Fruit fly (Drosophila melanogaster) whole organism, embryonic: ENCODE measurements around the gene Piezo.

Source experiments
- BtbVII ChIP-seq: fragments of 200-800 bp; sonication (Bioruptor generic); optimal IDR thresholded peaks from 3 replicates; lab custom pipeline; 2017; ENCODE audit warnings: missing biosample characterization, mild to moderate bottlenecking, missing genetic modification characterization
- CG10274 ChIP-seq: fragments of 200-800 bp; sonication (Bioruptor generic); optimal IDR thresholded peaks from 3 replicates; lab custom pipeline; 2017; ENCODE audit warnings: missing biosample characterization, mild to moderate bottlenecking, missing genetic modification characterization
- CG10462 ChIP-seq: fragments of 200-800 bp; sonication (Bioruptor generic); optimal IDR thresholded peaks from 2 replicates; lab custom pipeline; 2016; ENCODE audit warnings: missing biosample characterization, missing genetic modification characterization
- CG10654 ChIP-seq: fragments of 200-800 bp; sonication (Bioruptor generic); optimal IDR thresholded peaks from 2 replicates; lab custom pipeline; 2016; ENCODE audit warnings: missing biosample characterization, missing genetic modification characterization
- CG11504 ChIP-seq: fragments of 200-800 bp; sonication (Bioruptor generic); optimal IDR thresholded peaks from 3 replicates; lab custom pipeline; 2019; ENCODE audit warnings: missing biosample characterization, mild to moderate bottlenecking, missing genetic modification characterization, moderate library complexity
- CG11560 ChIP-seq: fragments of 200-800 bp; sonication (Bioruptor generic); IDR thresholded peaks from 3 replicates; pipeline ENCODE4 v1.3.6; 2022; ENCODE audit warnings: missing biosample characterization, missing genetic modification characterization
- CG12071 ChIP-seq: fragments of 200-800 bp; sonication (Bioruptor generic); optimal IDR thresholded peaks from 3 replicates; lab custom pipeline; 2018; ENCODE audit warnings: missing biosample characterization, mild to moderate bottlenecking, missing genetic modification characterization
- CG13624 ChIP-seq: fragments of 200-800 bp; sonication (Bioruptor generic); optimal IDR thresholded peaks from 2 replicates; lab custom pipeline; 2016; ENCODE audit warnings: missing biosample characterization, missing genetic modification characterization
- CG15479 ChIP-seq: fragments of 200-800 bp; sonication (Bioruptor generic); optimal IDR thresholded peaks from 3 replicates; lab custom pipeline; 2019; ENCODE audit warnings: missing biosample characterization, mild to moderate bottlenecking, missing genetic modification characterization, moderate library complexity
- CG15514 ChIP-seq: fragments of 200-800 bp; sonication (Bioruptor generic); optimal IDR thresholded peaks from 3 replicates; lab custom pipeline; 2017; ENCODE audit warnings: missing biosample characterization, missing genetic modification characterization, mild to moderate bottlenecking, moderate library complexity, missing genetic modification reagents
- CG17186 ChIP-seq: fragments of 200-800 bp; sonication (Bioruptor generic); optimal IDR thresholded peaks from 3 replicates; lab custom pipeline; 2017; ENCODE audit warnings: missing biosample characterization, missing genetic modification reagents, missing genetic modification characterization
- CG17912 ChIP-seq: fragments of 200-800 bp; sonication (Bioruptor generic); optimal IDR thresholded peaks from 2 replicates; lab custom pipeline; 2018; ENCODE audit warnings: missing biosample characterization, mild to moderate bottlenecking, missing genetic modification characterization
- CG1832 ChIP-seq: fragments of 200-800 bp; sonication (Bioruptor generic); optimal IDR thresholded peaks from 2 replicates; lab custom pipeline; 2017; ENCODE audit warnings: missing biosample characterization, mild to moderate bottlenecking, missing genetic modification characterization, inconsistent platforms
- CG2202 ChIP-seq: fragments of 200-800 bp; sonication (Bioruptor generic); optimal IDR thresholded peaks from 2 replicates; lab custom pipeline; 2018; ENCODE audit warnings: missing biosample characterization, mild to moderate bottlenecking, missing genetic modification characterization
- CG34376 ChIP-seq: fragments of 200-800 bp; sonication (Bioruptor generic); optimal IDR thresholded peaks from 2 replicates; lab custom pipeline; 2018; ENCODE audit warnings: missing biosample characterization, mild to moderate bottlenecking, missing genetic modification characterization
- CG4328 ChIP-seq: fragments of 200-800 bp; sonication (Bioruptor generic); optimal IDR thresholded peaks from 3 replicates; lab custom pipeline; 2017; ENCODE audit warnings: missing biosample characterization, missing genetic modification reagents, missing genetic modification characterization
- CG43689 ChIP-seq: fragments of 200-800 bp; sonication (Bioruptor generic); IDR thresholded peaks from 2 replicates; pipeline ENCODE4 v1.3.6; 2022; ENCODE audit warnings: missing biosample characterization, missing genetic modification characterization
- CG4707 ChIP-seq: fragments of 200-800 bp; sonication (Bioruptor generic); optimal IDR thresholded peaks from 2 replicates; lab custom pipeline; 2018; ENCODE audit warnings: missing biosample characterization, mild to moderate bottlenecking, missing genetic modification characterization, moderate library complexity
- CG5245 ChIP-seq: fragments of 200-800 bp; sonication (Bioruptor generic); optimal IDR thresholded peaks from 3 replicates; lab custom pipeline; 2016; ENCODE audit warnings: missing biosample characterization, missing genetic modification characterization
- CG9817 ChIP-seq: fragments of 200-800 bp; sonication (Bioruptor generic); optimal IDR thresholded peaks from 2 replicates; lab custom pipeline; 2018; ENCODE audit warnings: missing biosample characterization, mild to moderate bottlenecking, missing genetic modification characterization, moderate library complexity
- Chrac-16 ChIP-seq: fragments of 200-800 bp; sonication (Bioruptor generic); optimal IDR thresholded peaks from 3 replicates; lab custom pipeline; 2016; ENCODE audit warnings: missing biosample characterization, missing genetic modification characterization
- D19A ChIP-seq: fragments of 200-800 bp; optimal IDR thresholded peaks from 3 replicates; lab custom pipeline; 2019; ENCODE audit warnings: missing biosample characterization, mild to moderate bottlenecking, missing genetic modification characterization, moderate library complexity
- E2f1 ChIP-seq: fragments of 200-800 bp; sonication (Bioruptor generic); IDR thresholded peaks from 2 replicates; pipeline ENCODE4 v1.3.6; 2022; ENCODE audit warnings: missing biosample characterization, missing genetic modification characterization
- Fer2 ChIP-seq: fragments of 200-800 bp; sonication (Bioruptor generic); optimal IDR thresholded peaks from 2 replicates; lab custom pipeline; 2018; ENCODE audit warnings: missing biosample characterization, mild to moderate bottlenecking, missing genetic modification characterization, moderate library complexity
- HHEX ChIP-seq: fragments of 200-800 bp; sonication (Bioruptor generic); optimal IDR thresholded peaks from 3 replicates; lab custom pipeline; 2017; ENCODE audit warnings: missing biosample characterization, mild to moderate bottlenecking, missing genetic modification characterization, missing genetic modification reagents
- HmgZ ChIP-seq: fragments of 200-800 bp; sonication (Bioruptor generic); optimal IDR thresholded peaks from 2 replicates; lab custom pipeline; 2018; ENCODE audit warnings: missing biosample characterization, mild to moderate bottlenecking, missing genetic modification characterization
- Hmx ChIP-seq: fragments of 200-800 bp; sonication (Bioruptor generic); optimal IDR thresholded peaks from 2 replicates; lab custom pipeline; 2016; ENCODE audit warnings: missing biosample characterization, missing genetic modification characterization
- Hr39 ChIP-seq: fragments of >200 bp; optimal IDR thresholded peaks from 2 replicates; lab custom pipeline; 2017
- Kr ChIP-seq: fragments of 200-800 bp; sonication (Bioruptor generic); optimal IDR thresholded peaks from 2 replicates; lab custom pipeline; 2017; ENCODE audit warnings: missing biosample characterization, mild to moderate bottlenecking, missing genetic modification characterization
- Lim3 ChIP-seq: fragments of 200-800 bp; sonication (Bioruptor generic); IDR thresholded peaks from 2 replicates; pipeline ENCODE4 v1.3.6; 2022; ENCODE audit warnings: missing biosample characterization, missing genetic modification characterization
- Meics ChIP-seq: fragments of 200-800 bp; sonication (Bioruptor generic); optimal IDR thresholded peaks from 2 replicates; lab custom pipeline; 2017; ENCODE audit warnings: missing biosample characterization, mild to moderate bottlenecking, missing genetic modification characterization
- NC2β ChIP-seq: fragments of 200-800 bp; sonication (Bioruptor generic); optimal IDR thresholded peaks from 2 replicates; lab custom pipeline; 2016; ENCODE audit warnings: missing biosample characterization, missing genetic modification characterization
- Nf-YB ChIP-seq: fragments of 200-800 bp; sonication (Bioruptor generic); optimal IDR thresholded peaks from 3 replicates; lab custom pipeline; 2019; ENCODE audit warnings: missing biosample characterization, mild to moderate bottlenecking, missing genetic modification characterization, moderate library complexity
- Opbp ChIP-seq: fragments of 200-800 bp; sonication (Bioruptor generic); IDR thresholded peaks from 3 replicates; pipeline ENCODE4 v1.3.6; 2022; ENCODE audit warnings: missing biosample characterization, missing genetic modification characterization; ENCODE audit not compliant: partially characterized antibody
- Spps ChIP-seq: fragments of 200-800 bp; sonication (Bioruptor generic); optimal IDR thresholded peaks from 2 replicates; lab custom pipeline; 2018; ENCODE audit warnings: missing biosample characterization, mild to moderate bottlenecking, missing genetic modification characterization
- Taf1 ChIP-seq: fragments of 200-800 bp; sonication (Bioruptor generic); IDR thresholded peaks from 2 replicates; pipeline ENCODE4 v1.3.6; 2022; ENCODE audit warnings: missing biosample characterization, missing genetic modification characterization
- Usf ChIP-seq: fragments of 200-800 bp; sonication (Bioruptor generic); optimal IDR thresholded peaks from 2 replicates; lab custom pipeline; 2017; ENCODE audit warnings: missing genotype, missing biosample characterization, missing genetic modification characterization
- chif ChIP-seq, 2 experiments: fragments of 200-800 bp; sonication (Bioruptor generic); optimal IDR thresholded peaks; 3 replicates each; lab custom pipeline; 2016; ENCODE audit warnings: missing biosample characterization in 2 of 2, missing genetic modification characterization in 2 of 2
- eve ChIP-seq, 2 experiments: fragments of >200 bp; optimal IDR thresholded peaks; 2 replicates each; lab custom pipeline; 2017; ENCODE audit warnings: missing biosample characterization in 2 of 2, missing genetic modification characterization in 2 of 2
- ewg ChIP-seq: fragments of 200-800 bp; sonication (Bioruptor generic); optimal IDR thresholded peaks from 3 replicates; lab custom pipeline; 2017; ENCODE audit warnings: mild to moderate bottlenecking, missing biosample characterization, missing genetic modification reagents, missing genetic modification characterization
- fu2 ChIP-seq: fragments of 200-800 bp; sonication (Bioruptor generic); optimal IDR thresholded peaks from 2 replicates; lab custom pipeline; 2016; ENCODE audit warnings: missing biosample characterization, missing genetic modification characterization
- inv ChIP-seq: fragments of 200-800 bp; sonication (Bioruptor generic); IDR thresholded peaks from 2 replicates; pipeline ENCODE4 v1.3.6; 2022; ENCODE audit warnings: missing biosample characterization, missing genetic modification characterization; ENCODE audit not compliant: partially characterized antibody
- lab ChIP-seq: fragments of 200-800 bp; sonication (Bioruptor generic); optimal IDR thresholded peaks from 3 replicates; lab custom pipeline; 2017; ENCODE audit warnings: missing biosample characterization, missing genetic modification characterization, mild to moderate bottlenecking, moderate library complexity, missing genetic modification reagents
- lilli ChIP-seq: fragments of 200-800 bp; sonication (Bioruptor generic); optimal IDR thresholded peaks from 3 replicates; lab custom pipeline; 2016; ENCODE audit warnings: missing biosample characterization, missing genetic modification characterization
- nerfin-1 ChIP-seq: fragments of 200-800 bp; sonication (Bioruptor generic); optimal IDR thresholded peaks from 3 replicates; lab custom pipeline; 2019; ENCODE audit warnings: missing biosample characterization, mild to moderate bottlenecking, missing genetic modification characterization, moderate library complexity
- pros ChIP-seq: fragments of 200-800 bp; sonication (Bioruptor generic); optimal IDR thresholded peaks from 3 replicates; lab custom pipeline; 2019; ENCODE audit warnings: missing biosample characterization, mild to moderate bottlenecking, missing genetic modification characterization, moderate library complexity
- sima ChIP-seq: fragments of 200-800 bp; sonication (Bioruptor generic); optimal IDR thresholded peaks from 2 replicates; lab custom pipeline; 2016; ENCODE audit warnings: missing biosample characterization, missing genetic modification characterization
- sqz ChIP-seq: fragments of 200-800 bp; sonication (Bioruptor generic); optimal IDR thresholded peaks from 3 replicates; lab custom pipeline; 2018; ENCODE audit warnings: missing biosample characterization, mild to moderate bottlenecking, missing genetic modification characterization
- ttk ChIP-seq: fragments of 200-800 bp; sonication (Bioruptor generic); IDR thresholded peaks from 2 replicates; pipeline ENCODE4 v2.1.2; 2022; ENCODE audit warnings: missing biosample characterization, missing genetic modification characterization
- twi ChIP-seq: fragments of 200-800 bp; optimal IDR thresholded peaks from 2 replicates; lab custom pipeline; 2019; ENCODE audit warnings: missing biosample characterization, mild to moderate bottlenecking, missing genetic modification characterization, moderate library complexity
- tx ChIP-seq: fragments of 200-800 bp; sonication (Bioruptor generic); optimal IDR thresholded peaks from 2 replicates; lab custom pipeline; 2016; ENCODE audit warnings: missing biosample characterization, missing genetic modification characterization

Piezo gene

dm6 chr2L:8211070-8211469 lies 48.2 kb downstream of the Piezo start, which contains the start of gene Ssb-c31a (continued):
- TF ChIP-seq lab (GFP tag; lab: Kevin White, UChicago) (peak; percentile 48), twi (tag; lab: Kevin White, UChicago) (peak; percentile 46), CG1832 (GFP tag; lab: Kevin White, UChicago) (no peak), tx (GFP tag; lab: Kevin White, UChicago) (peak; percentile 20), CG10654 (GFP tag; lab: Kevin White, UChicago) (peak; percentile 6), Fer2 (tag; lab: Kevin White, UChicago) (peak; percentile 15), HmgZ (peak; percentile 78), Hmx (GFP tag; lab: Kevin White, UChicago) (peak; percentile 33), Kr (GFP tag; lab: Kevin White, UChicago) (no peak), CG43689 (GFP tag; lab: Robert Waterston, UW) (no peak), CG10274 (GFP tag; lab: Kevin White, UChicago) (no peak), NC2β (peak; percentile 27), Usf (GFP tag; lab: Kevin White, UChicago) (no peak), CG10462 (no peak), Spps (peak; percentile 13), CG15479 (GFP tag; lab: Kevin White, UChicago) (peak; percentile 70), lilli (GFP tag; lab: Kevin White, UChicago) (peak; percentile 84), CG11560 (tag; lab: Robert Waterston, UW) (no peak), D19A (tag; lab: Kevin White, UChicago) (no peak), CG34376 (GFP tag; lab: Kevin White, UChicago) (peak; percentile 64), Chrac-16 (GFP tag; lab: Kevin White, UChicago) (peak; percentile 62), CG4328 (peak; percentile 59), CG17186 (GFP tag; lab: Kevin White, UChicago) (peak; percentile 13), eve (GFP tag; optimal IDR thresholded peaks at IDR 0.05; lab: Kevin White, UChicago) (no peak), Meics (GFP tag; lab: Kevin White, UChicago) (peak; percentile 30), Taf1 (GFP tag; lab: Robert Waterston, UW) (no peak), sima (GFP tag; lab: Kevin White, UChicago) (no peak), Lim3 (GFP tag; lab: Robert Waterston, UW) (no peak), chif (GFP tag; optimal IDR thresholded peaks at IDR 0.05; lab: Kevin White, UChicago) (peak in 1 of 2 experiments; percentile 35), BtbVII (GFP tag; lab: Kevin White, UChicago) (no peak), Hr39 (no peak), CG4707 (GFP tag; lab: Kevin White, UChicago) (no peak), CG12071 (no peak), nerfin-1 (tag; lab: Kevin White, UChicago) (peak; percentile 47), ttk (GFP tag; lab: Robert Waterston, UW) (0 out of 2 replicates have a peak, but pooled peaks have one; percentile 43), CG15514 (GFP tag; lab: Kevin White, UChicago) (peak; percentile 50), CG5245 (GFP tag; lab: Kevin White, UChicago) (no peak), CG13624 (peak; percentile 82), sqz (GFP tag; lab: Kevin White, UChicago) (no peak), CG2202 (tag; lab: Kevin White, UChicago) (no peak), CG9817 (tag; lab: Kevin White, UChicago) (peak; percentile 48), ewg (GFP tag; lab: Kevin White, UChicago) (peak; percentile 24), inv (GFP tag; lab: Robert Waterston, UW) (peak; percentile 68), E2f1 (no peak), fu2 (no peak), Opbp (GFP tag; lab: Robert Waterston, UW) (peak; percentile 40; the same call in 1 of the 3 replicates), HHEX (GFP tag; lab: Kevin White, UChicago) (peak; percentile 51), pros (no peak), Nf-YB (GFP tag; lab: Kevin White, UChicago) (no peak), CG17912 (GFP tag; lab: Kevin White, UChicago) (no peak), CG11504 (peak; percentile 54)
